Fruit fly (Drosophila melanogaster): ENCODE results near the gene Men-b.

The Men-b gene

dm6 chr3R:27198883-27199780, 47.7 kb downstream of the Men-b start:
- TF ChIP-seq CG17801 (GFP tag; optimal IDR thresholded peaks at IDR 0.05; ENCODE audit: partially characterized antibody): no peak

DNA sequence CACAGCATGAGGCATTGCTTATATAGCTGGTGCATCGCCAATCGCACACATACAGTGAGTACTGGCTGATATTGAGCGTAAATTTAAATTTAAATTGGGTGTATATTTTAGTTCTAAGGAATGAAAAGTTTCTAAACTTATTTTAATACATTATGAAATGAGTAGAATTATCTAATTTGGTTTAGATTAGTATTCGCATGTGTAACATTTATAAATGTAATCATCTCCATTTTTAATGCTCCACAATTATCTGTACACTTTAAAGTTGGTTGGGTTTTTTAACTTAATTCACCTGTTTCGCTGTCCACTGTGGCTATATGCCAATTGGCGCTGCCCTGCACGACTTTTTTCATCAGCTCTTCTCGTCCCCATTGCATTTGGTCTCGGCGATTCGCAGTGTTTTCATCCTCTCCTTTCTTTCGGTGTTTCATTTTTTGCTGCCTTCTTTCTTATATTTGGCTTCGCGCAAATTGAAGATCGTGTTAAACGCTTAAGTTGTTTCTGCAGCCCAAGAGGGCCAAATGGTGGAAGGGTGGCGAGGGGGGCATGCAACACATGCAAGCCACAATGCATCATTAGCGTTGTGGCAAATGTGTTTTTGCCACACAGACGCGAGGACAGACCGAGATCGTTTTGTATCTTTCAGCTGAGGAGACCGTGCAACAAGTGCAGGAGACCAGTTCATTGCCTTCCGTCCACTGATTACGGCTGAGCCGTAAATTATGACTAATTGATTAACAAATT, 50.2 kb downstream of the Men-b start:
- TF ChIP-seq CG17801 (GFP tag; optimal IDR thresholded peaks at IDR 0.05; ENCODE audit: partially characterized antibody): no peak

- TF ChIP-seq CG17801 (GFP tag; optimal IDR thresholded peaks at IDR 0.05; ENCODE audit: partially characterized antibody): no peak
Measured at dm6 chr3R:27202330-27202729, 50.9 kb downstream of the Men-b start.

dm6 chr3R:27203856-27204255, 52.4 kb downstream of the Men-b start:
- no peak for TF ChIP-seq CG17801 (GFP tag; optimal IDR thresholded peaks at IDR 0.05; ENCODE audit: partially characterized antibody)

DNA sequence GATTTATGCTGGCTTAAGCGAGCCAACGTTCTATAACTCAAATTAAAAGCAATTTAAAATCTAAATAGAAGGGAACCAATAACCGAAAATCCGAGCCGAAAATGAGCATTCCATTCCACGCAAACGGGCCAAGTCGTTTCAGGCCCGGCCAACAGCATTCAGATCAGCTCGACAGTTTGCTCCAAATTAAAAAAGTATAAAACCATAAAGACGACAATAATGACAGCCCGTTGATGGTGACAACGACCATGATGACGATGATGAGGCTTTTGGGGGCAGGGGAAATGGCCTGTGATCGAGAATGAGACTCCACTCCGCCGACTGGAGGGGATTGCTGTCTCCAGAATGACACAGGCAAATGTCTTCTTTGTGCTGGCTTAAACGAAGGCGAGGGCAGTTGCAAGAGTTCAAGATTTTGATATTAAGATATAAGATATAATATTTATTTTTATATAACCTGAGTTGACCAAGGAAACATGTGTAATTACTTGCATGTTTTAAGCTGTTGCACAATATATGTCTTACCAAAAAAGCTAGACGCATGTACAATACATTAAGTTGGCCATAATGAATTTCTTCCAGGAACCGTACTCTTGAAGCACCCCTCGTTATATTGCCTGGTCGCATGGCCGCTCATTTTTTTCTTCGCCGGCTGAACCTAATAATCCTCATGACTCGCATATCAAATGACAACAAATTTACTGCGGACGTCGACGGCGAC, 53.4 kb downstream of the Men-b start:
- no peak for TF ChIP-seq CG17801 (GFP tag; optimal IDR thresholded peaks at IDR 0.05; ENCODE audit: partially characterized antibody)

Data from ovary, adult (tissue).